Fruit fly (Drosophila melanogaster): Measurements from ENCODE around the gene Sec13.
A peak's percentile ranks its signal among the peaks of the same experiment; 100 is the strongest.

Sec13 gene

DNA sequence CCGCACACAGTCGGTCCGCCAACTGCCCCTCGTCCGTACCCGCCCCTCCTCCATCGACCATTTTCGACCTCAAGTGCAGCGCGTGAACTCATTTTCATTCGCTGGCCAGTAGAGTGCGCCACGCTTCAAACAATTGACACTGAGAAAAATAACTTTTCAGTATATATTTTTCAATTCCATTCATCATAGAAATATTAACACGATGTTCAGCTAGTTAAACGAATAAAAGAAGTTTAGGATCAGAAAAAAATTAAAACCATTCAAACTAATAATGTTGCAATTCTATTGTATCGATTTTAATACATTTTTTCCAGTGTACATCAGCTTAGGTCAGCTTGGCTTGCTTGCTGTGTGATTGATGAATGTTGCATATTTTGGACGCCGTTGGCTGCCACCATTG lies 30.8 kb downstream of the Sec13 start (continued):
- TF ChIP-seq spab (GFP tag; optimal IDR thresholded peaks at IDR 0.05) (no peak), CG4318 (GFP tag; optimal IDR thresholded peaks at IDR 0.05) (peak; percentile 57), fkh (GFP tag; optimal IDR thresholded peaks at IDR 0.05) (no peak), fd59A (GFP tag; optimal IDR thresholded peaks at IDR 0.05) (no peak), CG8632 (GFP tag; optimal IDR thresholded peaks at IDR 0.05) (no peak), Hr4 (GFP tag; optimal IDR thresholded peaks at IDR 0.05) (peak; percentile 77), lz (GFP tag; optimal IDR thresholded peaks at IDR 0.05) (no peak), CG8319 (GFP tag; optimal IDR thresholded peaks at IDR 0.05) (no peak), Sox15 (GFP tag; optimal IDR thresholded peaks at IDR 0.05) (no peak), CG6276 (GFP tag; optimal IDR thresholded peaks at IDR 0.05) (peak; percentile 54), CG10669 (GFP tag; optimal IDR thresholded peaks at IDR 0.05) (no peak), CG34406 (GFP tag; optimal IDR thresholded peaks at IDR 0.05) (no peak)

DNA sequence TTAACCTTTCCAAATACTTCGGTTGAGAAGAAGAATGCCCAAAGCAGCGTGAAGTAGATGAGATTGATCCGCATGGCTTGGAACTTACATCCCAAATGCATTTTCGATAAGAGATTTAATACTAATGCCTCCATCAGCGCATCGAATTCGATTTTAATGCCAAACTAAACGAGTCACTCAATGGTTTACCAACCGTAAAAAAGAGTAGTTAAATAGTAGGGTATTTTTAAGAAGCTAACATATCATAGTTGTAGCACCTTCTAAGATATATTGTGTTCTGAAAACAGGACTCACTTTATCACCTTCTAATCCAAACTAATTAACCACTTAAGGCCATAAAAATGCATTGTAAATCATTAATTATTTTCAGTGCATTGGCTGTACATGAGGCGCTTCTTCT lies 32.7 kb downstream of the Sec13 start, which contains the start of gene CG31515:
TSS of gene CG31515 (minus strand) at position 101 of the 400 bp plus-strand sequence.
- TF ChIP-seq CG10631 (GFP tag; optimal IDR thresholded peaks at IDR 0.05) = no peak
- no peak for TF ChIP-seq CG8119 (GFP tag; IDR thresholded peaks at IDR 0.05)
- no peak for TF ChIP-seq cyc (GFP tag; optimal IDR thresholded peaks at IDR 0.05)
- no peak for TF ChIP-seq spab (GFP tag; optimal IDR thresholded peaks at IDR 0.05)
- no peak for TF ChIP-seq fd85E (GFP tag; optimal IDR thresholded peaks at IDR 0.05)
- no peak for TF ChIP-seq CG9139 (GFP tag; optimal IDR thresholded peaks at IDR 0.05)
- TF ChIP-seq CG6854 (GFP tag; optimal IDR thresholded peaks at IDR 0.05) = no peak
- no peak for TF ChIP-seq acj6 (GFP tag; optimal IDR thresholded peaks at IDR 0.05)
- no peak for TF ChIP-seq CG11762 (GFP tag; optimal IDR thresholded peaks at IDR 0.05; ENCODE audit: insufficient read depth)
- no peak for TF ChIP-seq CG11902 (GFP tag; optimal IDR thresholded peaks at IDR 0.05)
- no peak for TF ChIP-seq CG3919 (GFP tag; optimal IDR thresholded peaks at IDR 0.05)
- TF ChIP-seq dac (GFP tag; optimal IDR thresholded peaks at IDR 0.05) = no peak
- TF ChIP-seq CG8632 (GFP tag; optimal IDR thresholded peaks at IDR 0.05) = no peak
- no peak for TF ChIP-seq vri (GFP tag; optimal IDR thresholded peaks at IDR 0.05)
- no peak for TF ChIP-seq CG6808 (GFP tag; optimal IDR thresholded peaks at IDR 0.05)
- TF ChIP-seq CG6792 (GFP tag; optimal IDR thresholded peaks at IDR 0.05) = no peak
- no peak for TF ChIP-seq CG3032 (tag; optimal IDR thresholded peaks at IDR 0.05)
- no peak for TF ChIP-seq CG7368 (GFP tag; optimal IDR thresholded peaks at IDR 0.05)

- no peak for TF ChIP-seq CG8319 (GFP tag; optimal IDR thresholded peaks at IDR 0.05)
- no peak for TF ChIP-seq CG3032 (tag; optimal IDR thresholded peaks at IDR 0.05)
- TF ChIP-seq vri (GFP tag; optimal IDR thresholded peaks at IDR 0.05) = no peak
- no peak for TF ChIP-seq CG34406 (GFP tag; optimal IDR thresholded peaks at IDR 0.05)
- TF ChIP-seq CG8632 (GFP tag; optimal IDR thresholded peaks at IDR 0.05) = no peak
- TF ChIP-seq pdm3 (GFP tag; optimal IDR thresholded peaks at IDR 0.05) = no peak
- TF ChIP-seq Blimp-1 (GFP tag; optimal IDR thresholded peaks at IDR 0.05) = no peak
- TF ChIP-seq Hr4 (GFP tag; optimal IDR thresholded peaks at IDR 0.05) = peak; percentile 67
- TF ChIP-seq Sox15 (GFP tag; optimal IDR thresholded peaks at IDR 0.05) = no peak
- TF ChIP-seq CG11902 (GFP tag; optimal IDR thresholded peaks at IDR 0.05) = no peak
- TF ChIP-seq ss (GFP tag; optimal IDR thresholded peaks at IDR 0.05) = no peak
- TF ChIP-seq CG6792 (GFP tag; optimal IDR thresholded peaks at IDR 0.05) = no peak
- no peak for TF ChIP-seq Hr38 (GFP tag; optimal IDR thresholded peaks at IDR 0.05)
- TF ChIP-seq spab (GFP tag; optimal IDR thresholded peaks at IDR 0.05) = no peak
- no peak for TF ChIP-seq CG11762 (GFP tag; optimal IDR thresholded peaks at IDR 0.05; ENCODE audit: insufficient read depth)
- TF ChIP-seq Met (GFP tag; optimal IDR thresholded peaks at IDR 0.05) = no peak
- TF ChIP-seq dac (GFP tag; optimal IDR thresholded peaks at IDR 0.05) = peak; percentile 32
- peak; percentile 61; the same call in 1 of the 3 replicates for TF ChIP-seq CG8119 (GFP tag; IDR thresholded peaks at IDR 0.05)
- TF ChIP-seq Eip93F (GFP tag; optimal IDR thresholded peaks at IDR 0.05) = no peak
- TF ChIP-seq Sox102F (GFP tag; optimal IDR thresholded peaks at IDR 0.05) = no peak
- TF ChIP-seq CG16779 (tag; optimal IDR thresholded peaks at IDR 0.05) = no peak
- peak; percentile 53 for TF ChIP-seq Eip78C (GFP tag)
- no peak for TF ChIP-seq salr (GFP tag; optimal IDR thresholded peaks at IDR 0.05)
- TF ChIP-seq CG7368 (GFP tag; optimal IDR thresholded peaks at IDR 0.05) = no peak
- peak; percentile 69 for TF ChIP-seq CG15336 (GFP tag; IDR thresholded peaks at IDR 0.05)
- TF ChIP-seq CG6163 (GFP tag; IDR thresholded peaks at IDR 0.05) = no peak
- TF ChIP-seq svp (GFP tag) = no peak
- peak; percentile 49 for TF ChIP-seq CG6276 (GFP tag; optimal IDR thresholded peaks at IDR 0.05)
- TF ChIP-seq CG6808 (GFP tag; optimal IDR thresholded peaks at IDR 0.05) = no peak
- peak; percentile 43 for TF ChIP-seq CG4318 (GFP tag; optimal IDR thresholded peaks at IDR 0.05)
- no peak for TF ChIP-seq CG11294 (GFP tag; IDR thresholded peaks at IDR 0.05)
- no peak for TF ChIP-seq CG9139 (GFP tag; optimal IDR thresholded peaks at IDR 0.05)
- peak; percentile 75 for TF ChIP-seq CG32006 (GFP tag; optimal IDR thresholded peaks at IDR 0.05)
- TF ChIP-seq lz (GFP tag; optimal IDR thresholded peaks at IDR 0.05) = no peak
- TF ChIP-seq CG31627 (GFP tag; optimal IDR thresholded peaks at IDR 0.05) = no peak
- peak; percentile 36; the same call in 1 of the 3 replicates for TF ChIP-seq eg (GFP tag; IDR thresholded peaks at IDR 0.05)
Observed at dm6 chr3R:23390769-23391309, 34.8 kb downstream of the Sec13 start.

Data from whole organism, prepupa.